Worm (Caenorhabditis elegans) whole organism, L1 larva: ENCODE results near the gene arp-11.

ENCODE experiments used
- C04F5.9 ChIP-seq: sonication (generic microtip); optimal IDR thresholded peaks from 2 replicates; lab custom pipeline; 2016; ENCODE audit warnings: missing genetic modification characterization, missing compliant biosample characterization
- F16B12.6 ChIP-seq: fragments of 150-350 bp; optimal IDR thresholded peaks from 2 replicates; lab custom pipeline; 2014; ENCODE audit warnings: missing biosample characterization, missing genetic modification characterization
- aly-2 ChIP-seq: fragments of 150-350 bp; optimal IDR thresholded peaks from 2 replicates; lab custom pipeline; 2014; ENCODE audit warnings: missing biosample characterization, missing genetic modification characterization
- ceh-8 ChIP-seq: fragments of 200-800 bp; sonication (Bioruptor generic); optimal IDR thresholded peaks from 2 replicates; lab custom pipeline; 2018; ENCODE audit warnings: mild to moderate bottlenecking, missing genetic modification characterization, moderate library complexity, missing compliant biosample characterization
- ceh-88 ChIP-seq: fragments of 200-800 bp; sonication (Bioruptor generic); IDR thresholded peaks from 2 replicates; pipeline ENCODE4 v1.3.6; 2022; ENCODE audit warnings: missing genetic modification characterization, missing compliant biosample characterization
- ces-1 ChIP-seq: fragments of 150-350 bp; optimal IDR thresholded peaks from 2 replicates; lab custom pipeline; 2014; ENCODE audit warnings: missing biosample characterization, missing genetic modification reagents, missing genetic modification characterization
- dpl-1 ChIP-seq, 3 experiments: fragments of 150-350 bp in 2 of 3; sonication (generic microtip) in 1 of 3; optimal IDR thresholded peaks; 2 replicates each; lab custom pipeline; 2014 to 2017; ENCODE audit warnings: missing biosample characterization in 3 of 3, missing genetic modification characterization in 3 of 3, missing genetic modification reagents in 3 of 3
- dsc-1 ChIP-seq: sonication (generic microtip); optimal IDR thresholded peaks from 2 replicates; lab custom pipeline; 2016; ENCODE audit warnings: mild to moderate bottlenecking, missing genetic modification characterization, missing compliant biosample characterization
- efl-1 ChIP-seq, 4 experiments: fragments of 150-350 bp; optimal IDR thresholded peaks in 3 of 4; peaks in 1 of 4; 1 replicate in 1 of 4; 2 replicates in 3 of 4; lab custom pipeline; 2014; ENCODE audit warnings: missing biosample characterization in 2 of 4, missing genetic modification characterization in 2 of 4, missing genetic modification reagents in 2 of 4
- efl-3 ChIP-seq: fragments of 200-800 bp; sonication (Bioruptor generic); optimal IDR thresholded peaks from 2 replicates; lab custom pipeline; 2018; ENCODE audit warnings: mild to moderate bottlenecking, missing genetic modification characterization, missing compliant biosample characterization
- elt-3 ChIP-seq, 6 experiments: fragments of 150-350 bp in 1 of 6; sonication (generic microtip); optimal IDR thresholded peaks; 2 replicates each; lab custom pipeline; 2017 to 2018; ENCODE audit warnings: missing biosample characterization in 6 of 6, missing genetic modification characterization in 6 of 6, inconsistent platforms in 1 of 6
- ets-5 ChIP-seq: fragments of 200-800 bp; sonication (Bioruptor generic); IDR thresholded peaks from 2 replicates; pipeline ENCODE4 v1.3.6; 2022; ENCODE audit warnings: missing genetic modification characterization, missing compliant biosample characterization
- fkh-10 ChIP-seq: sonication (generic microtip); optimal IDR thresholded peaks from 2 replicates; lab custom pipeline; 2017; ENCODE audit warnings: missing biosample characterization, missing genetic modification reagents, missing genetic modification characterization
- irx-1 ChIP-seq: sonication (generic microtip); optimal IDR thresholded peaks from 2 replicates; lab custom pipeline; 2016; ENCODE audit warnings: missing genetic modification characterization, missing compliant biosample characterization
- isw-1 ChIP-seq: fragments of 200-800 bp; sonication (Bioruptor generic); IDR thresholded peaks from 2 replicates; pipeline ENCODE4 v1.3.6; 2022; ENCODE audit warnings: missing genetic modification characterization, missing compliant biosample characterization
- jun-1 ChIP-seq: fragments of 150-350 bp; optimal IDR thresholded peaks from 2 replicates; lab custom pipeline; 2014; ENCODE audit warnings: missing biosample characterization, missing genetic modification reagents, missing genetic modification characterization
- lin-13 ChIP-seq: fragments of 150-350 bp; optimal IDR thresholded peaks from 2 replicates; lab custom pipeline; 2014; ENCODE audit warnings: missing biosample characterization, missing genetic modification reagents, missing genetic modification characterization
- lin-35 ChIP-seq, 2 experiments: fragments of 150-350 bp; optimal IDR thresholded peaks; 2 replicates each; lab custom pipeline; 2014; ENCODE audit warnings: missing biosample characterization in 2 of 2, missing genetic modification characterization in 2 of 2, missing genetic modification reagents in 2 of 2
- lin-39 ChIP-seq: fragments of 150-350 bp; optimal IDR thresholded peaks from 2 replicates; lab custom pipeline; 2014; ENCODE audit warnings: missing biosample characterization, missing genetic modification reagents, missing genetic modification characterization
- lir-3 ChIP-seq: sonication (generic microtip); optimal IDR thresholded peaks from 2 replicates; lab custom pipeline; 2016; ENCODE audit warnings: mild to moderate bottlenecking, missing genetic modification characterization, moderate library complexity, missing compliant biosample characterization; ENCODE audit not compliant: poor library complexity
- lsy-2 ChIP-seq, 2 experiments: fragments of 150-350 bp; optimal IDR thresholded peaks; 2 replicates each; lab custom pipeline; 2014; ENCODE audit warnings: missing biosample characterization in 2 of 2, missing genetic modification characterization in 2 of 2
- mef-2 ChIP-seq: fragments of 150-350 bp; optimal IDR thresholded peaks from 2 replicates; lab custom pipeline; 2014; ENCODE audit warnings: missing biosample characterization, missing genetic modification characterization
- nhr-11 ChIP-seq: fragments of 150-350 bp; optimal IDR thresholded peaks from 2 replicates; lab custom pipeline; 2014; ENCODE audit warnings: missing biosample characterization, missing genetic modification characterization
- nhr-19 ChIP-seq: fragments of 200-800 bp; sonication (Bioruptor generic); conservative IDR thresholded peaks from 2 replicates; pipeline ENCODE4 v1.3.6; 2022; ENCODE audit warnings: missing genetic modification characterization, missing compliant biosample characterization
- nhr-47 ChIP-seq: sonication (generic microtip); optimal IDR thresholded peaks from 2 replicates; lab custom pipeline; 2016; ENCODE audit warnings: mild to moderate bottlenecking, missing genetic modification characterization, moderate library complexity, missing compliant biosample characterization
- nhr-71 ChIP-seq: sonication (generic microtip); optimal IDR thresholded peaks from 2 replicates; lab custom pipeline; 2016; ENCODE audit warnings: mild to moderate bottlenecking, missing genetic modification characterization, moderate library complexity, missing compliant biosample characterization
- nhr-77 ChIP-seq: fragments of 150-350 bp; optimal IDR thresholded peaks from 2 replicates; lab custom pipeline; 2014; ENCODE audit warnings: missing biosample characterization, missing genetic modification characterization
- nhr-84 ChIP-seq: sonication (generic microtip); optimal IDR thresholded peaks from 2 replicates; lab custom pipeline; 2017; ENCODE audit warnings: missing biosample characterization, missing genetic modification characterization
- nhr-85 ChIP-seq: sonication (generic microtip); peaks from one replicate; lab custom pipeline; 2016; ENCODE audit warnings: missing genetic modification characterization, inconsistent platforms, missing compliant biosample characterization
- pag-3 ChIP-seq: sonication (generic microtip); optimal IDR thresholded peaks from 2 replicates; lab custom pipeline; 2017; ENCODE audit warnings: missing genetic modification characterization, mild to moderate bottlenecking, missing compliant biosample characterization, antibody characterized with exemption, borderline replicate concordance; ENCODE audit not compliant: insufficient read depth
- pax-3 ChIP-seq: fragments of 200-800 bp; sonication (Bioruptor generic); optimal IDR thresholded peaks from 2 replicates; lab custom pipeline; 2018; ENCODE audit warnings: mild to moderate bottlenecking, missing genetic modification characterization, moderate library complexity, missing compliant biosample characterization
- rnt-1 ChIP-seq: sonication (generic microtip); optimal IDR thresholded peaks from 2 replicates; lab custom pipeline; 2016; ENCODE audit warnings: mild to moderate bottlenecking, missing genetic modification characterization, moderate library complexity, missing compliant biosample characterization
- sup-37 ChIP-seq: fragments of 200-800 bp; sonication (Bioruptor generic); optimal IDR thresholded peaks from 2 replicates; lab custom pipeline; 2018; ENCODE audit warnings: mild to moderate bottlenecking, missing genetic modification characterization, missing compliant biosample characterization
- tlp-1 ChIP-seq: fragments of 150-350 bp; optimal IDR thresholded peaks from 2 replicates; lab custom pipeline; 2014; ENCODE audit warnings: missing biosample characterization, missing genetic modification characterization
- unc-30 ChIP-seq: sonication (generic microtip); optimal IDR thresholded peaks from 2 replicates; lab custom pipeline; 2017; ENCODE audit warnings: missing biosample characterization, missing genetic modification characterization
- zip-4 ChIP-seq: fragments of 200-800 bp; sonication (Bioruptor generic); optimal IDR thresholded peaks from 2 replicates; lab custom pipeline; 2018; ENCODE audit warnings: mild to moderate bottlenecking, missing genetic modification characterization, moderate library complexity, missing compliant biosample characterization
- ztf-11 ChIP-seq, 2 experiments: sonication (generic microtip); optimal IDR thresholded peaks; 2 replicates each; lab custom pipeline; 2016 to 2017; ENCODE audit warnings: missing genetic modification characterization in 2 of 2, missing biosample characterization in 1 of 2, missing compliant biosample characterization in 1 of 2

Gene arp-11

DNA sequence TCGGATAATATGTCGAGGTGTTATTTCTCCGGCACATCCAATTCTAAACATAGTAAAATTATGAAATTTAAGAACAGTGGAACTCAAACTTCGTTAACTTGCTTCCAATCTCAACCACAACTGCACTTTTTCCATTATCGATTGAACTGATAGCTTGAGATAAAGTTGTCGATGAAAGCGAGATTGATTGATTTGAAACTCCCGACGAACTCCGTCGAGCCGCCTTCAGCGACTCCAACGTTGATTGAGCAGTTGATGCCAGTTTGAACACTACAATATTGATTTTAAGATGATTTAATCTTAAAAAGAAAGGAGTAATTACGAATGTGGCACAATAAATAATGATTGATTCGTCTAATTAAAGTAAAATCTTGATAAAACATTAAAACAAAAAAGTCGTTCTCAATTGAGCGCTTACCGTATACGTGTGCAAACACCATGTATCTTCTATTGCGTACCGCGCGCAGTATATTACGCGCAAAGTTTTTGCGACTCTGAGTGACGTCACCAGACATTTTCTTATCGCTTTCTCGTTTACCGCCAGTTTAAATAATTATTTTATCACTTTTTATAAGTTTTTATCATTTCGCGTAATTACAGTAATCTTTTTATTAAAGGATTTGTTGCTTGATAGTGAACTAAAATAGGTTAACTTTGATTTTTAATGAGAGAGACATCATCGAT lies at the start of gene arp-11 (continued):
- TF ChIP-seq lir-3 = peak; percentile 35
- peak; percentile 57 for TF ChIP-seq mef-2 (tag; lab: Kevin White, UChicago)
- TF ChIP-seq lin-13 (GFP tag; lab: Kevin White, UChicago) = peak; percentile 42
- no peak for TF ChIP-seq fkh-10
- no peak for TF ChIP-seq efl-3 (GFP tag; lab: Kevin White, UChicago)
- TF ChIP-seq nhr-11 = no peak
- no peak for TF ChIP-seq pax-3 (tag; lab: Kevin White, UChicago)
- peak; percentile 44 for TF ChIP-seq jun-1
- peak; percentile 70 for TF ChIP-seq nhr-19
- TF ChIP-seq aly-2 = no peak
- no peak for TF ChIP-seq sup-37
- peak; percentile 36 for TF ChIP-seq isw-1
- TF ChIP-seq ets-5 (GFP tag; lab: Robert Waterston, UW) = no peak
- no peak for TF ChIP-seq pag-3
- TF ChIP-seq unc-30 (tag; lab: Kevin White, UChicago) = no peak
- no peak for TF ChIP-seq lin-39 (tag; lab: Kevin White, UChicago)
- no peak for TF ChIP-seq irx-1 (tag; lab: Kevin White, UChicago)
- TF ChIP-seq dpl-1 (GFP tag; optimal IDR thresholded peaks at IDR 0.05; lab: Kevin White, UChicago) = peak; percentile 72 to 78 (median 76)
- TF ChIP-seq nhr-85 (tag; lab: Kevin White, UChicago) = peak; percentile 22
- peak; percentile 94 for TF ChIP-seq F16B12.6 (tag; lab: Kevin White, UChicago)
- TF ChIP-seq dsc-1 (tag; lab: Kevin White, UChicago) = peak; percentile 63
- peak; percentile 40 for TF ChIP-seq nhr-77 (tag; lab: Kevin White, UChicago)
- peak in 2 of 6 experiments; percentile 59 to 66 for TF ChIP-seq elt-3 (tag; optimal IDR thresholded peaks at IDR 0.05; lab: Kevin White, UChicago)
- no peak for TF ChIP-seq ceh-8 (GFP tag; lab: Kevin White, UChicago)
- TF ChIP-seq C04F5.9 (tag; lab: Kevin White, UChicago) = no peak
- peak; percentile 74 for TF ChIP-seq nhr-47 (tag; lab: Kevin White, UChicago)
- TF ChIP-seq nhr-84 (tag; lab: Kevin White, UChicago) = no peak
- no peak for TF ChIP-seq tlp-1 (tag; lab: Kevin White, UChicago)
- TF ChIP-seq zip-4 (GFP tag; lab: Kevin White, UChicago) = no peak
- TF ChIP-seq lin-35 (GFP tag; optimal IDR thresholded peaks at IDR 0.05; lab: Kevin White, UChicago) = peak; percentile 81 to 88
- TF ChIP-seq ztf-11 (tag; optimal IDR thresholded peaks at IDR 0.05; lab: Kevin White, UChicago) = no peak
- no peak for TF ChIP-seq ces-1

DNA sequence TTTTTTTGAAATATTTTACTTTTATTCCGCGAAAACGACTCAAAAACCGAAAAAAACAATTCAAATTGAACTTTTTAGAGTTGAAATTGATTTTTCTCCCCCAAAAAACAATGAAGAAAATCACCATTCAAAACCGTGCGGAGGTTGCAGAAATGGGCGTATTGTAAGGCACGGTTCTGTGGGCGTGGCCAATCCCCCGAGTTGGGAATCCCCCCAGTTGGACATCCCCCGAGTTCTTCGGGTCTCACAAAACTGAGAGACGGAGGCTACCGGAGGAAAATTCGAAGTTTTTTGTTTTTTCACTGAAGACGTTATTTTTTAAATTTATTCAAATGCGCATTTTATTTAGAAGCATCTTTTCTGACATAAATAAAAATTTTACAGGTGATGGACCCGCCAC lies 46.2 kb upstream of the arp-11 start, which contains the start of gene mcm-3AP:
TSS of gene mcm-3AP (plus strand) at position 383 of the 400 bp plus-strand sequence.
- TF ChIP-seq lsy-2 (tag; optimal IDR thresholded peaks at IDR 0.05; lab: Kevin White, UChicago) (peak; percentile 31 to 83), rnt-1 (tag; lab: Kevin White, UChicago) (peak; percentile 35), dsc-1 (tag; lab: Kevin White, UChicago) (peak; percentile 0), nhr-19 (peak; percentile 72), lin-35 (GFP tag; optimal IDR thresholded peaks at IDR 0.05; lab: Kevin White, UChicago) (peak in 1 of 2 experiments; percentile 37), efl-1 (optimal IDR thresholded peaks at IDR 0.05; lab: Kevin White, UChicago) (peak; percentile 28 to 35), efl-1 (GFP tag; optimal IDR thresholded peaks at IDR 0.05 in 1 of 2; lab: Kevin White, UChicago) (peak; percentile 16 to 88), F16B12.6 (tag; lab: Kevin White, UChicago) (peak; percentile 36), nhr-71 (tag; lab: Kevin White, UChicago) (peak; percentile 50), nhr-47 (tag; lab: Kevin White, UChicago) (peak; percentile 45), isw-1 (peak; percentile 72), ceh-88 (peak; percentile 41; the same call in 1 of the 2 replicates), nhr-85 (tag; lab: Kevin White, UChicago) (peak; percentile 44), dpl-1 (GFP tag; optimal IDR thresholded peaks at IDR 0.05; lab: Kevin White, UChicago) (peak in 1 of 3 experiments; percentile 30)
